Worm (Caenorhabditis elegans) whole organism, L2 larva: ENCODE data around the gene E02H4.6.

Experiments
- C34F6.9 ChIP-seq: fragments of 150-350 bp; optimal IDR thresholded peaks from 2 replicates; lab custom pipeline; 2014; ENCODE audit warnings: missing biosample characterization, missing genetic modification characterization
- F13H6.1 ChIP-seq: sonication (generic microtip); optimal IDR thresholded peaks from 2 replicates; lab custom pipeline; 2016; ENCODE audit warnings: missing genetic modification characterization, missing compliant biosample characterization
- R02D3.7 ChIP-seq: fragments of 150-350 bp; optimal IDR thresholded peaks from 2 replicates; lab custom pipeline; 2014; ENCODE audit warnings: missing biosample characterization, missing genetic modification characterization
- Y55F3AM.14 ChIP-seq: fragments of 200-800 bp; sonication (Bioruptor generic); optimal IDR thresholded peaks from 2 replicates; lab custom pipeline; 2018; ENCODE audit warnings: mild to moderate bottlenecking, missing genetic modification characterization, missing compliant biosample characterization
- ZK546.5 ChIP-seq: sonication (generic microtip); optimal IDR thresholded peaks from 2 replicates; lab custom pipeline; 2017; ENCODE audit warnings: missing biosample characterization, missing genetic modification characterization
- alr-1 ChIP-seq: fragments of 150-350 bp; optimal IDR thresholded peaks from 2 replicates; lab custom pipeline; 2014; ENCODE audit warnings: missing biosample characterization, missing genetic modification characterization
- aly-2 ChIP-seq: fragments of 150-350 bp; optimal IDR thresholded peaks from 2 replicates; lab custom pipeline; 2014; ENCODE audit warnings: missing biosample characterization, missing genetic modification characterization
- ama-1 ChIP-seq: fragments of 150-350 bp; optimal IDR thresholded peaks from 2 replicates; lab custom pipeline; 2018; ENCODE audit warnings: inconsistent platforms
- blmp-1 ChIP-seq: sonication (generic microtip); optimal IDR thresholded peaks from 2 replicates; lab custom pipeline; 2017; ENCODE audit warnings: missing genetic modification characterization, mild to moderate bottlenecking, missing compliant biosample characterization, antibody characterized with exemption, moderate library complexity; ENCODE audit not compliant: insufficient read depth
- ceh-16 ChIP-seq: fragments of 150-350 bp; optimal IDR thresholded peaks from 2 replicates; lab custom pipeline; 2014; ENCODE audit warnings: missing biosample characterization, missing genetic modification characterization
- ceh-82 ChIP-seq: fragments of 150-350 bp; optimal IDR thresholded peaks from 2 replicates; lab custom pipeline; 2014; ENCODE audit warnings: missing biosample characterization, missing genetic modification characterization
- crh-2 ChIP-seq: sonication (generic microtip); optimal IDR thresholded peaks from 2 replicates; lab custom pipeline; 2017; ENCODE audit warnings: missing biosample characterization, missing genetic modification characterization
- dmd-4 ChIP-seq: sonication (generic microtip); optimal IDR thresholded peaks from 2 replicates; lab custom pipeline; 2017; ENCODE audit warnings: missing biosample characterization, missing genetic modification characterization
- egl-27 ChIP-seq: sonication (generic microtip); optimal IDR thresholded peaks from 3 replicates; lab custom pipeline; 2017; ENCODE audit warnings: missing biosample characterization, missing genetic modification reagents, missing genetic modification characterization
- elt-1 ChIP-seq: fragments of 150-350 bp; optimal IDR thresholded peaks from 2 replicates; lab custom pipeline; 2014; ENCODE audit warnings: missing biosample characterization, missing genetic modification characterization
- elt-3 ChIP-seq: sonication (generic microtip); optimal IDR thresholded peaks from 2 replicates; lab custom pipeline; 2017; ENCODE audit warnings: missing biosample characterization, missing genetic modification characterization
- fos-1 ChIP-seq: fragments of 150-350 bp; optimal IDR thresholded peaks from 2 replicates; lab custom pipeline; 2014; ENCODE audit warnings: missing biosample characterization, missing genetic modification characterization
- gmeb-1 ChIP-seq: fragments of 150-350 bp; optimal IDR thresholded peaks from 2 replicates; lab custom pipeline; 2014; ENCODE audit warnings: missing biosample characterization, missing genetic modification characterization
- lin-11 ChIP-seq: fragments of 150-350 bp; sonication (generic microtip); optimal IDR thresholded peaks from 2 replicates; lab custom pipeline; 2014; ENCODE audit warnings: missing biosample characterization, missing genetic modification characterization, inconsistent platforms, mixed read lengths
- lin-13 ChIP-seq: fragments of 150-350 bp; optimal IDR thresholded peaks from 2 replicates; lab custom pipeline; 2014; ENCODE audit warnings: missing biosample characterization, missing genetic modification reagents, missing genetic modification characterization
- lin-39 ChIP-seq: fragments of 150-350 bp; optimal IDR thresholded peaks from 2 replicates; lab custom pipeline; 2014; ENCODE audit warnings: missing biosample characterization, missing genetic modification reagents, missing genetic modification characterization
- lsy-2 ChIP-seq, 2 experiments: fragments of 150-350 bp in 1 of 2; sonication (generic microtip) in 1 of 2; optimal IDR thresholded peaks; 2 replicates each; lab custom pipeline; 2014 to 2017; ENCODE audit warnings: missing biosample characterization in 2 of 2, missing genetic modification characterization in 2 of 2
- mab-5 ChIP-seq: fragments of 150-350 bp; optimal IDR thresholded peaks from 2 replicates; lab custom pipeline; 2014; ENCODE audit warnings: missing biosample characterization, missing genetic modification characterization
- mbf-1 ChIP-seq: sonication (generic microtip); optimal IDR thresholded peaks from 2 replicates; lab custom pipeline; 2017; ENCODE audit warnings: missing biosample characterization, missing genetic modification characterization
- mdl-1 ChIP-seq, 2 experiments: fragments of 150-350 bp in 1 of 2; sonication (generic microtip) in 1 of 2; optimal IDR thresholded peaks; 2 replicates each; lab custom pipeline; 2017; ENCODE audit warnings: missing biosample characterization in 2 of 2, missing genetic modification characterization in 2 of 2
- nhr-10 ChIP-seq: sonication (generic microtip); optimal IDR thresholded peaks from 2 replicates; lab custom pipeline; 2017; ENCODE audit warnings: missing biosample characterization, missing genetic modification characterization
- nhr-11 ChIP-seq: fragments of 150-350 bp; optimal IDR thresholded peaks from 2 replicates; lab custom pipeline; 2014; ENCODE audit warnings: missing biosample characterization, missing genetic modification characterization
- nhr-12 ChIP-seq: fragments of 150-350 bp; optimal IDR thresholded peaks from 2 replicates; lab custom pipeline; 2014; ENCODE audit warnings: missing biosample characterization, missing genetic modification characterization
- nhr-129 ChIP-seq: fragments of 150-350 bp; optimal IDR thresholded peaks from 2 replicates; lab custom pipeline; 2014; ENCODE audit warnings: missing biosample characterization, missing genetic modification characterization
- nhr-21 ChIP-seq: fragments of 150-350 bp; optimal IDR thresholded peaks from 2 replicates; lab custom pipeline; 2014; ENCODE audit warnings: missing biosample characterization, missing genetic modification characterization
- nhr-23 ChIP-seq: fragments of 150-350 bp; optimal IDR thresholded peaks from 2 replicates; lab custom pipeline; 2014; ENCODE audit warnings: missing biosample characterization, missing genetic modification reagents, missing genetic modification characterization
- nhr-237 ChIP-seq: fragments of 150-350 bp; optimal IDR thresholded peaks from 2 replicates; lab custom pipeline; 2014; ENCODE audit warnings: missing biosample characterization, missing genetic modification characterization
- nhr-25 ChIP-seq: fragments of 150-350 bp; sonication (generic microtip); optimal IDR thresholded peaks from 3 replicates; lab custom pipeline; 2014; ENCODE audit warnings: missing biosample characterization, missing genetic modification characterization
- nhr-6 ChIP-seq: fragments of 150-350 bp; optimal IDR thresholded peaks from 2 replicates; lab custom pipeline; 2014; ENCODE audit warnings: missing biosample characterization, missing genetic modification characterization
- nhr-77 ChIP-seq: fragments of 150-350 bp; optimal IDR thresholded peaks from 2 replicates; lab custom pipeline; 2014; ENCODE audit warnings: missing biosample characterization, missing genetic modification characterization
- peb-1 ChIP-seq: fragments of 150-350 bp; optimal IDR thresholded peaks from 2 replicates; lab custom pipeline; 2014; ENCODE audit warnings: missing biosample characterization, missing genetic modification characterization
- sem-4 ChIP-seq: fragments of 150-350 bp; optimal IDR thresholded peaks from 2 replicates; lab custom pipeline; 2014; ENCODE audit warnings: missing biosample characterization, missing genetic modification reagents, missing genetic modification characterization
- skn-1 ChIP-seq: sonication (generic microtip); optimal IDR thresholded peaks from 2 replicates; lab custom pipeline; 2017; ENCODE audit warnings: missing biosample characterization, missing genetic modification characterization
- sma-3 ChIP-seq: sonication (generic microtip); optimal IDR thresholded peaks from 2 replicates; lab custom pipeline; 2016; ENCODE audit warnings: missing genetic modification reagents, missing genetic modification characterization, missing compliant biosample characterization
- sma-9 ChIP-seq, 2 experiments: fragments of 150-350 bp in 1 of 2; sonication (generic microtip) in 1 of 2; optimal IDR thresholded peaks; 2 replicates each; lab custom pipeline; 2014 to 2016; ENCODE audit warnings: missing genetic modification characterization in 2 of 2, mild to moderate bottlenecking in 1 of 2, missing biosample characterization in 1 of 2, missing compliant biosample characterization in 1 of 2, missing genetic modification reagents in 1 of 2, moderate library complexity in 1 of 2
- snpc-4 ChIP-seq: fragments of 150-350 bp; optimal IDR thresholded peaks from 2 replicates; lab custom pipeline; 2014; ENCODE audit warnings: missing biosample characterization, missing genetic modification characterization
- unc-39 ChIP-seq: fragments of 150-350 bp; optimal IDR thresholded peaks from 2 replicates; lab custom pipeline; 2014; ENCODE audit warnings: missing biosample characterization, missing genetic modification characterization
- unc-55 ChIP-seq: fragments of 150-350 bp; sonication (generic microtip); optimal IDR thresholded peaks from 3 replicates; lab custom pipeline; 2014; ENCODE audit warnings: missing biosample characterization, missing genetic modification reagents, missing genetic modification characterization
- unc-62 ChIP-seq: fragments of 150-350 bp; optimal IDR thresholded peaks from 2 replicates; lab custom pipeline; 2014; ENCODE audit warnings: missing biosample characterization, missing genetic modification reagents, missing genetic modification characterization
- zag-1 ChIP-seq: fragments of 150-350 bp; optimal IDR thresholded peaks from 2 replicates; lab custom pipeline; 2014; ENCODE audit warnings: missing biosample characterization, missing genetic modification characterization
- ztf-1 ChIP-seq: fragments of 200-800 bp; sonication (Bioruptor generic); conservative IDR thresholded peaks from 2 replicates; pipeline ENCODE4 v1.3.6; 2022; ENCODE audit warnings: missing genetic modification characterization, missing compliant biosample characterization
- ztf-11 ChIP-seq: sonication (generic microtip); optimal IDR thresholded peaks from 2 replicates; lab custom pipeline; 2017; ENCODE audit warnings: missing biosample characterization, missing genetic modification characterization
- ztf-4 ChIP-seq: fragments of 150-350 bp; optimal IDR thresholded peaks from 2 replicates; lab custom pipeline; 2014; ENCODE audit warnings: missing biosample characterization, missing genetic modification characterization

Gene E02H4.6

ce11 chrX:14252042-14252441 is at the start of gene E02H4.6:
Gene E02H4.6 (minus strand): TSS chrX:14252142.
- TF ChIP-seq peb-1 (tag; lab: Kevin White, UChicago) (no peak), zag-1 (tag; lab: Kevin White, UChicago) (no peak), ztf-11 (no peak), ZK546.5 (tag; lab: Kevin White, UChicago) (no peak), elt-1 (no peak), nhr-237 (tag; lab: Kevin White, UChicago) (no peak), unc-62 (GFP tag; lab: Kevin White, UChicago) (no peak), nhr-25 (tag; lab: Kevin White, UChicago) (no peak), mab-5 (tag; lab: Kevin White, UChicago) (no peak), F13H6.1 (tag; lab: Kevin White, UChicago) (no peak), unc-55 (no peak), ceh-16 (no peak), nhr-77 (tag; lab: Kevin White, UChicago) (no peak), fos-1 (tag; lab: Kevin White, UChicago) (no peak), nhr-129 (tag; lab: Kevin White, UChicago) (no peak), lin-13 (no peak), lin-39 (tag; lab: Kevin White, UChicago) (no peak), R02D3.7 (tag; lab: Kevin White, UChicago) (no peak), sma-3 (no peak)

- TF ChIP-seq egl-27 (tag; lab: Kevin White, UChicago) (peak; percentile 62), peb-1 (tag; lab: Kevin White, UChicago) (peak; percentile 80), nhr-12 (tag; lab: Kevin White, UChicago) (no peak), nhr-11 (no peak), nhr-6 (tag; lab: Kevin White, UChicago) (no peak), nhr-77 (tag; lab: Kevin White, UChicago) (no peak), fos-1 (tag; lab: Kevin White, UChicago) (peak; percentile 13), lsy-2 (tag; optimal IDR thresholded peaks at IDR 0.05; lab: Kevin White, UChicago) (peak in 1 of 2 experiments; percentile 67), blmp-1 (tag; lab: Kevin White, UChicago) (no peak), ztf-4 (tag; lab: Kevin White, UChicago) (peak; percentile 28), ceh-82 (tag; lab: Kevin White, UChicago) (no peak), crh-2 (tag; lab: Kevin White, UChicago) (peak; percentile 83), ztf-1 (no peak), mbf-1 (tag; lab: Kevin White, UChicago) (no peak), nhr-21 (tag; lab: Kevin White, UChicago) (no peak), ama-1 (no peak), Y55F3AM.14 (GFP tag; lab: Kevin White, UChicago) (no peak), elt-3 (no peak), R02D3.7 (tag; lab: Kevin White, UChicago) (no peak), nhr-129 (tag; lab: Kevin White, UChicago) (peak; percentile 91), elt-1 (no peak), mdl-1 (tag; optimal IDR thresholded peaks at IDR 0.05; lab: Kevin White, UChicago) (peak; percentile 35 to 50), skn-1 (tag; lab: Kevin White, UChicago) (no peak), sem-4 (tag; lab: Kevin White, UChicago) (peak; percentile 47), dmd-4 (tag; lab: Kevin White, UChicago) (no peak), F13H6.1 (tag; lab: Kevin White, UChicago) (peak; percentile 89), nhr-23 (tag; lab: Kevin White, UChicago) (no peak), mab-5 (tag; lab: Kevin White, UChicago) (peak; percentile 44), unc-62 (GFP tag; lab: Kevin White, UChicago) (no peak), ztf-11 (no peak), gmeb-1 (tag; lab: Kevin White, UChicago) (peak; percentile 63), lin-39 (tag; lab: Kevin White, UChicago) (no peak), lin-11 (tag; lab: Kevin White, UChicago) (peak; percentile 25), lin-13 (peak; percentile 78), unc-39 (tag; lab: Kevin White, UChicago) (no peak), nhr-25 (tag; lab: Kevin White, UChicago) (peak; percentile 52), aly-2 (tag; lab: Kevin White, UChicago) (no peak), unc-55 (peak; percentile 83), nhr-237 (tag; lab: Kevin White, UChicago) (no peak), sma-3 (peak; percentile 43), ceh-16 (no peak), snpc-4 (tag; lab: Kevin White, UChicago) (peak; percentile 55), alr-1 (no peak), nhr-10 (no peak), sma-9 (GFP tag; optimal IDR thresholded peaks at IDR 0.05; lab: Kevin White, UChicago) (peak; percentile 79), sma-9 (tag; optimal IDR thresholded peaks at IDR 0.05; lab: Kevin White, UChicago) (no peak), ZK546.5 (tag; lab: Kevin White, UChicago) (no peak), C34F6.9 (tag; lab: Kevin White, UChicago) (peak; percentile 87), zag-1 (tag; lab: Kevin White, UChicago) (peak; percentile 46)
These were observed 45.3 kb upstream of the E02H4.6 start for ce11 chrX:14297209-14297608.
